Worm (Caenorhabditis elegans) whole organism, L1 larva: ENCODE results near the gene B0001.3.

ENCODE experiments used
- aly-2 ChIP-seq: fragments of 150-350 bp; optimal IDR thresholded peaks from 2 replicates; lab custom pipeline; 2014; ENCODE audit warnings: missing biosample characterization, missing genetic modification characterization
- blmp-1 ChIP-seq: fragments of 150-350 bp; optimal IDR thresholded peaks from 2 replicates; lab custom pipeline; 2014; ENCODE audit warnings: missing biosample characterization, missing genetic modification characterization
- fkh-10 ChIP-seq: sonication (generic microtip); optimal IDR thresholded peaks from 2 replicates; lab custom pipeline; 2017; ENCODE audit warnings: missing biosample characterization, missing genetic modification reagents, missing genetic modification characterization
- fos-1 ChIP-seq: fragments of 150-350 bp; optimal IDR thresholded peaks from 2 replicates; lab custom pipeline; 2014; ENCODE audit warnings: missing biosample characterization, missing genetic modification characterization
- lin-13 ChIP-seq: fragments of 150-350 bp; optimal IDR thresholded peaks from 2 replicates; lab custom pipeline; 2014; ENCODE audit warnings: missing biosample characterization, missing genetic modification reagents, missing genetic modification characterization
- lsy-2 ChIP-seq, 2 experiments: fragments of 150-350 bp; optimal IDR thresholded peaks; 2 replicates each; lab custom pipeline; 2014; ENCODE audit warnings: missing biosample characterization in 2 of 2, missing genetic modification characterization in 2 of 2
- nhr-12 ChIP-seq: sonication (generic microtip); optimal IDR thresholded peaks from 2 replicates; lab custom pipeline; 2017; ENCODE audit warnings: missing biosample characterization, missing genetic modification characterization
- nhr-20 ChIP-seq: sonication (generic microtip); optimal IDR thresholded peaks from 2 replicates; lab custom pipeline; 2016; ENCODE audit warnings: mild to moderate bottlenecking, missing genetic modification characterization, missing compliant biosample characterization
- snpc-4 ChIP-seq: fragments of 150-350 bp; optimal IDR thresholded peaks from 2 replicates; lab custom pipeline; 2014; ENCODE audit warnings: missing biosample characterization, missing genetic modification characterization
- sox-4 ChIP-seq: sonication (generic microtip); optimal IDR thresholded peaks from 2 replicates; lab custom pipeline; 2016; ENCODE audit warnings: missing genetic modification characterization, missing compliant biosample characterization
- unc-62 ChIP-seq: fragments of 150-350 bp; optimal IDR thresholded peaks from 2 replicates; lab custom pipeline; 2014; ENCODE audit warnings: missing biosample characterization, missing genetic modification reagents, missing genetic modification characterization

DNA sequence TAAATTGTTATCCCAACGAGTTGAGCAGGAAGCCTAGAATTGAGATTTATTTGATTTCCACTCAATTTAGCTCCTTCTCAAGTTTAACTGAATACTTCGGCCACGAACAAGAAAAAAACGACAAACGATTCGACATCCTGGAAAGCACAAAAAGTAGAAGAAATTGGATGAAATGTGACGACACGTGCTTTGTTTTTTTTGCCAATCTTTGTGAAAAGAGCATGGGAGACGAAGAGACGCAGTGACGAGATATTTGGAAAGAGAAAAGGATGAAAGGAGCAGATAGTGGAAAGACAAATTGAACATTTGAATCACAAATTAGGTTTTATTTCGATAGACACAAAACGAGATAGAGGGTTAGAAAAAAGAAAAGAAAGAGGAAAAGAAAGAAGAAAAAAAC, 31.0 kb downstream of the B0001.3 start:
- TF ChIP-seq unc-62 (GFP tag; lab: Kevin White, UChicago) (no peak), aly-2 (no peak), fos-1 (tag; lab: Kevin White, UChicago) (no peak), blmp-1 (no peak), nhr-12 (tag; lab: Kevin White, UChicago) (no peak), sox-4 (no peak), nhr-20 (no peak), fkh-10 (peak; percentile 76), lin-13 (GFP tag; lab: Kevin White, UChicago) (no peak), snpc-4 (tag; lab: Kevin White, UChicago) (no peak), lsy-2 (tag; optimal IDR thresholded peaks at IDR 0.05; lab: Kevin White, UChicago) (peak in 1 of 2 experiments; percentile 45)
